Fruit fly (Drosophila melanogaster) whole organism, larva: ENCODE data around the gene dmrt93B.

Source experiments
- noc ChIP-seq: fragments of 200-800 bp; sonication (Bioruptor generic); optimal IDR thresholded peaks from 3 replicates; lab custom pipeline; 2019; ENCODE audit warnings: missing biosample characterization, mild to moderate bottlenecking, missing genetic modification characterization, moderate library complexity

Gene dmrt93B

dm6 chr3R:21066469-21067284, 7.1 kb upstream of the dmrt93B start:
- TF ChIP-seq noc (tag; lab: Kevin White, UChicago) = no peak

- TF ChIP-seq noc (tag; lab: Kevin White, UChicago) = no peak
Measured at dm6 chr3R:21067543-21067942, 6.3 kb upstream of the dmrt93B start.

dm6 chr3R:21069742-21070141, 4.1 kb upstream of the dmrt93B start:
- TF ChIP-seq noc (tag; lab: Kevin White, UChicago) = no peak

- TF ChIP-seq noc (tag; lab: Kevin White, UChicago) = no peak
Measured at dm6 chr3R:21071312-21071711, 2.5 kb upstream of the dmrt93B start.

- peak; percentile 53 for TF ChIP-seq noc (tag; lab: Kevin White, UChicago)
Measured at dm6 chr3R:21071943-21072500, 1.8 kb upstream of the dmrt93B start.

dm6 chr3R:21073141-21073540, 666 bp upstream of the dmrt93B start, which contains the start of gene r-l:
Gene r-l, minus strand, starts transcription at chr3R:21073319.
- TF ChIP-seq noc (tag; lab: Kevin White, UChicago) = no peak

dm6 chr3R:21077577-21077976, 3.8 kb downstream of the dmrt93B start:
- no peak for TF ChIP-seq noc (tag; lab: Kevin White, UChicago)

- TF ChIP-seq noc (tag; lab: Kevin White, UChicago) = peak; percentile 24
Measured at dm6 chr3R:21078211-21078610, 4.4 kb downstream of the dmrt93B start.

dm6 chr3R:21078958-21079357, 5.2 kb downstream of the dmrt93B start:
- TF ChIP-seq noc (tag; lab: Kevin White, UChicago) = no peak

- TF ChIP-seq noc (tag; lab: Kevin White, UChicago) = peak; percentile 87
Measured at dm6 chr3R:21080876-21081586, 7.2 kb downstream of the dmrt93B start, which contains the start of gene HHEX. Gene HHEX, minus strand, starts transcription at chr3R:21080926.

dm6 chr3R:21084979-21085378, 11.2 kb downstream of the dmrt93B start:
- TF ChIP-seq noc (tag; lab: Kevin White, UChicago) = no peak

- no peak for TF ChIP-seq noc (tag; lab: Kevin White, UChicago)
Measured at dm6 chr3R:21089416-21089815, 15.6 kb downstream of the dmrt93B start.

- TF ChIP-seq noc (tag; lab: Kevin White, UChicago) = no peak
Measured at dm6 chr3R:21090230-21091021, 16.6 kb downstream of the dmrt93B start.

- no peak for TF ChIP-seq noc (tag; lab: Kevin White, UChicago)
Measured at dm6 chr3R:21091500-21091899, 17.7 kb downstream of the dmrt93B start.

- TF ChIP-seq noc (tag; lab: Kevin White, UChicago) = no peak
Measured at dm6 chr3R:21092036-21092435, 18.2 kb downstream of the dmrt93B start.
